Worm (Caenorhabditis elegans): Measurements from ENCODE around the gene nyn-1.

DNA sequence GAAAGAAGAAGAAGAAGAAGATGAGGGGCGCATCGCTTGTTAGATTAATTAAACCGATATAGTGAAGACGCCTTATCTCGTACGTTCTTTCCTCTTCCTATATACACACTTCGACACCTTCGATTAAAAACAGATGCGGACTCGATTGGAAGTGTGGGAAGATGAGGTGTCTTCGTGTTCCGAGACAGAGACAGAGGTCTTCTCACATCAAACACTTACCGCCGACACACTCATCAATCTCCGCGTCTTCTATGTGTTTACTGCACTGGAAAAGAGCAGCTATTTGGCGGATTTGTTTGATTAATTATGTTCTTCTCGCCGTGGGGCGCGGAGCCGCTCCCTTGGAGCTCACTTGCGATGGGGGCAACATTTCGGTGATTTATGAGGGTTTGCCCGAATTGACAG lies 12.6 kb upstream of the nyn-1 start:
- TF ChIP-seq W03F9.2 (tag; optimal IDR thresholded peaks at IDR 0.05) (no peak), him-1 (tag; optimal IDR thresholded peaks at IDR 0.05) (no peak)

Measured in whole organism, L4/young adult.